Worm (Caenorhabditis elegans): ENCODE data around the gene W05B2.2.
"Not testable (repeated sequence)": the region's sequence is repeated elsewhere in the genome, so short reads cannot be mapped to it uniquely, and the experiment has no call there.

The W05B2.2 gene

ce11 chrIII:10987561-10988184 is 20.8 kb upstream of the W05B2.2 start, which contains the start of gene col-94 (continued):
- TF ChIP-seq dve-1 (tag; optimal IDR thresholded peaks at IDR 0.05; ENCODE audit: insufficient read depth) (no peak), skn-1 (tag; optimal IDR thresholded peaks at IDR 0.05) (no peak), ama-1 (optimal IDR thresholded peaks at IDR 0.05) (peak; percentile 88), daf-12 (tag; optimal IDR thresholded peaks at IDR 0.05) (no peak), F44E2.7 (GFP tag; IDR thresholded peaks at IDR 0.05) (no peak), hmg-1.1 (GFP tag; IDR thresholded peaks at IDR 0.05) (no peak), aly-2 (tag; optimal IDR thresholded peaks at IDR 0.05) (no peak), zip-11 (GFP tag; IDR thresholded peaks at IDR 0.05) (no peak), T26A8.4 (GFP tag; IDR thresholded peaks at IDR 0.05) (0 out of 2 replicates have a peak, but pooled peaks have one; percentile 11), dmd-9 (GFP tag; IDR thresholded peaks at IDR 0.05) (no peak), duxl-1 (tag; optimal IDR thresholded peaks at IDR 0.05; ENCODE audit: poor library complexity) (no peak), spr-3 (GFP tag; optimal IDR thresholded peaks at IDR 0.05) (no peak), mep-1 (tag; optimal IDR thresholded peaks at IDR 0.05) (no peak), hif-1 (tag; optimal IDR thresholded peaks at IDR 0.05) (no peak), rbr-2 (tag; optimal IDR thresholded peaks at IDR 0.05) (no peak), php-3 (GFP tag; IDR thresholded peaks at IDR 0.05) (no peak), nhr-48 (tag; optimal IDR thresholded peaks at IDR 0.05) (no peak), ctbp-1 (GFP tag; IDR thresholded peaks at IDR 0.05) (no peak), unc-62 (GFP tag; optimal IDR thresholded peaks at IDR 0.05 in 1 of 2) (peak in 1 of 2 experiments; percentile 56), unc-62 (tag; optimal IDR thresholded peaks at IDR 0.05) (no peak), daf-8 (GFP tag; IDR thresholded peaks at IDR 0.05) (0 out of 2 replicates have a peak, but pooled peaks have one; percentile 25), nhr-25 (tag; optimal IDR thresholded peaks at IDR 0.05; ENCODE audit: borderline replicate concordance, insufficient read depth) (no peak), sdz-12 (GFP tag; optimal IDR thresholded peaks at IDR 0.05) (no peak), egl-27 (tag; optimal IDR thresholded peaks at IDR 0.05) (no peak), tag-97 (GFP tag; IDR thresholded peaks at IDR 0.05) (no peak), nhr-28 (tag; optimal IDR thresholded peaks at IDR 0.05) (no peak), mxl-3 (GFP tag; optimal IDR thresholded peaks at IDR 0.05) (no peak), F37D6.2 (tag; optimal IDR thresholded peaks at IDR 0.05) (no peak)

- TF ChIP-seq aha-1 (tag), result peak; percentile 87
- peak; percentile 13 for TF ChIP-seq mes-2 (tag; optimal IDR thresholded peaks at IDR 0.05; ENCODE audit: poor library complexity, severe bottlenecking)
- peak; percentile 22 for TF ChIP-seq ama-1 (optimal IDR thresholded peaks at IDR 0.05)
These were observed 19.5 kb upstream of the W05B2.2 start for ce11 chrIII:10986438-10986837.

ce11 chrIII:10985559-10986036 is 18.7 kb upstream of the W05B2.2 start, which contains the start of gene col-93:
TSS of gene col-93 (minus strand) at chrIII:10985609.
- TF ChIP-seq F49E8.2 (tag; optimal IDR thresholded peaks at IDR 0.05; ENCODE audit: borderline replicate concordance) (no peak), rbr-2 (tag; optimal IDR thresholded peaks at IDR 0.05) (no peak), mes-2 (tag; optimal IDR thresholded peaks at IDR 0.05; ENCODE audit: poor library complexity, severe bottlenecking) (peak; percentile 12), nhr-25 (tag; optimal IDR thresholded peaks at IDR 0.05; ENCODE audit: borderline replicate concordance, insufficient read depth) (peak; percentile 48), dve-1 (tag; optimal IDR thresholded peaks at IDR 0.05; ENCODE audit: insufficient read depth) (peak; percentile 21), nhr-10 (tag; optimal IDR thresholded peaks at IDR 0.05) (peak; percentile 67), cey-2 (tag; optimal IDR thresholded peaks at IDR 0.05; ENCODE audit: borderline replicate concordance, insufficient read depth) (peak; percentile 20)

ce11 chrIII:10984749-10985148 is 17.8 kb upstream of the W05B2.2 start:
- TF ChIP-seq dmd-8 (GFP tag; IDR thresholded peaks at IDR 0.05) (0 out of 2 replicates have a peak, but pooled peaks have one; percentile 55), T26A8.4 (GFP tag; IDR thresholded peaks at IDR 0.05) (0 out of 2 replicates have a peak, but pooled peaks have one; percentile 33), madf-9 (GFP tag; conservative IDR thresholded peaks at IDR 0.05) (0 out of 2 replicates have a peak, but pooled peaks have one; percentile 39), D1046.2 (GFP tag; IDR thresholded peaks at IDR 0.05) (0 out of 2 replicates have a peak, but pooled peaks have one; percentile 50), madf-5 (GFP tag; IDR thresholded peaks at IDR 0.05) (peak in 1 of 2 experiments; percentile 96; a peak in 2 of 4 replicates), mxl-2 (GFP tag; conservative IDR thresholded peaks at IDR 0.05) (0 out of 2 replicates have a peak, but pooled peaks have one; percentile 42), ctbp-1 (GFP tag; IDR thresholded peaks at IDR 0.05) (peak; percentile 38; the same call in 1 of the 2 replicates), lin-38 (GFP tag; IDR thresholded peaks at IDR 0.05) (peak; percentile 18; the same call in 1 of the 2 replicates), pha-4 (GFP tag; IDR thresholded peaks at IDR 0.05) (peak; percentile 45; the same call in 1 of the 2 replicates), set-16 (GFP tag; IDR thresholded peaks at IDR 0.05) (peak; percentile 99), lim-7 (GFP tag; IDR thresholded peaks at IDR 0.05) (peak; percentile 45; the same call in 1 of the 2 replicates), tra-1 (GFP tag; IDR thresholded peaks at IDR 0.05) (peak; percentile 59; the same call in 1 of the 2 replicates)
- TF ChIP-seq pha-4 (tag; optimal IDR thresholded peaks at IDR 0.05), result not testable (repeated sequence)
